Fruit fly (Drosophila melanogaster) whole organism, wandering third instar larva: ENCODE results near the gene scyl.

Experiments
- Dfd ChIP-seq: fragments of >200 bp; optimal IDR thresholded peaks from 2 replicates; lab custom pipeline; 2017; ENCODE audit warnings: missing biosample characterization, missing genetic modification characterization
- Hr78 ChIP-seq: fragments of >200 bp; optimal IDR thresholded peaks from 2 replicates; lab custom pipeline; 2017; ENCODE audit warnings: missing biosample characterization, missing genetic modification characterization
- N ChIP-seq: fragments of >200 bp; optimal IDR thresholded peaks from 2 replicates; lab custom pipeline; 2018; ENCODE audit warnings: missing biosample characterization, missing external identifiers, missing genetic modification characterization
- OdsH ChIP-seq: fragments of 200-800 bp; sonication (Bioruptor generic); optimal IDR thresholded peaks from 2 replicates; lab custom pipeline; 2016; ENCODE audit warnings: missing biosample characterization, mild to moderate bottlenecking, missing genetic modification characterization
- dmrt93B ChIP-seq: fragments of 200-800 bp; sonication (Bioruptor generic); optimal IDR thresholded peaks from 2 replicates; lab custom pipeline; 2018; ENCODE audit warnings: missing biosample characterization, mild to moderate bottlenecking, missing genetic modification characterization
- foxo ChIP-seq, 2 experiments: fragments of 200-800 bp; sonication (Bioruptor generic); optimal IDR thresholded peaks; 2 replicates in 1 of 2; 3 replicates in 1 of 2; lab custom pipeline; 2016 to 2017; ENCODE audit warnings: missing biosample characterization in 2 of 2, missing genetic modification characterization in 2 of 2
- fru ChIP-seq: fragments of 200-800 bp; sonication (Bioruptor generic); optimal IDR thresholded peaks from 3 replicates; lab custom pipeline; 2016; ENCODE audit warnings: missing biosample characterization, mild to moderate bottlenecking, missing genetic modification characterization
- jim ChIP-seq: fragments of 175-275, 200-325 bp; sonication (Bioruptor generic); optimal IDR thresholded peaks from 2 replicates; lab custom pipeline; 2016; ENCODE audit warnings: missing biosample characterization, mild to moderate bottlenecking, missing genetic modification characterization
- lola ChIP-seq: fragments of >200 bp; optimal IDR thresholded peaks from 2 replicates; lab custom pipeline; 2017; ENCODE audit warnings: missing biosample characterization, missing genetic modification characterization
- pan ChIP-seq: fragments of >200 bp; optimal IDR thresholded peaks from 2 replicates; lab custom pipeline; 2017
- psq ChIP-seq: fragments of 200-800 bp; sonication (Bioruptor generic); optimal IDR thresholded peaks from 3 replicates; lab custom pipeline; 2017; ENCODE audit warnings: missing biosample characterization, mild to moderate bottlenecking, missing genetic modification characterization, moderate library complexity
- sv ChIP-seq: fragments of 200-800 bp; sonication (Bioruptor generic); optimal IDR thresholded peaks from 3 replicates; lab custom pipeline; 2016; ENCODE audit warnings: missing biosample characterization, missing genetic modification characterization

DNA sequence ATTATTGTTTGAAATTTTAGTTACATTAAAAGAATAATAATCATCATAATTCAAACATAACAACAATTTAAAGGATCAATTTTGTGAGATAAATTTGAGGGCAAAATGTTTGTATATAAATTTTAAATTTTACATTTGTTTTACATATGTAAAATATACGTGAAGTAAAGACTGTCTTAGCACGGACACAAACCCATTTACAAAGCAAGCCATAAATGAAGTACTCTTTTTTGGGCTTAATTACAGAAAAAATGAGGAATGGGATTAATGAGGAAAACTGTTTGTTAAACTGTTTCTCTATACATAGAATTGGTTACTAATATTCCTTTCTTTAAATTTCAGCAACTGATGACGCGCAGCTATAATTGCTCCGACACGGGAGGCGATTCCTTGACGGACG is 27.5 kb upstream of the scyl start:
- TF ChIP-seq sv (no peak), psq (GFP tag; lab: Kevin White, UChicago) (no peak), fru (GFP tag; lab: Kevin White, UChicago) (no peak), foxo (GFP tag; optimal IDR thresholded peaks at IDR 0.05; lab: Kevin White, UChicago) (no peak), lola (GFP tag; lab: Kevin White, UChicago) (no peak), pan (lab: Kevin White, UChicago) (no peak), jim (GFP tag; lab: Kevin White, UChicago) (no peak), Dfd (GFP tag; lab: Kevin White, UChicago) (no peak), OdsH (GFP tag; lab: Kevin White, UChicago) (no peak), Hr78 (GFP tag; lab: Kevin White, UChicago) (no peak), dmrt93B (no peak), N (no peak)
